Worm (Caenorhabditis elegans) whole organism, L4 larva: ENCODE results near the gene R07B7.10.
A peak's percentile ranks its signal among the peaks of the same experiment; 100 is the strongest.

ENCODE experiments used
- D1046.2 ChIP-seq: fragments of 200-800 bp; sonication (Bioruptor generic); IDR thresholded peaks from 2 replicates; pipeline ENCODE4 v1.3.6; 2022; ENCODE audit warnings: missing genetic modification characterization, missing compliant biosample characterization
- F10B5.3 ChIP-seq: sonication (generic microtip); optimal IDR thresholded peaks from 2 replicates; lab custom pipeline; 2016; ENCODE audit warnings: mild to moderate bottlenecking, missing genetic modification characterization, missing compliant biosample characterization
- F26F4.8 ChIP-seq: fragments of 200-800 bp; sonication (Bioruptor generic); conservative IDR thresholded peaks from 2 replicates; pipeline ENCODE4 v1.3.6; 2022; ENCODE audit warnings: missing genetic modification characterization, missing compliant biosample characterization
- T26A8.4 ChIP-seq: fragments of 200-800 bp; sonication (Bioruptor generic); IDR thresholded peaks from 2 replicates; pipeline ENCODE4 v1.3.6; 2022; ENCODE audit warnings: missing genetic modification characterization, missing compliant biosample characterization
- Y105C5A.15 ChIP-seq: fragments of 200-800 bp; sonication (Bioruptor generic); IDR thresholded peaks from 2 replicates; pipeline ENCODE4 v1.3.6; 2022; ENCODE audit warnings: missing genetic modification characterization, missing compliant biosample characterization
- Y5F2A.4 ChIP-seq: fragments of 200-800 bp; sonication (Bioruptor generic); optimal IDR thresholded peaks from 2 replicates; lab custom pipeline; 2018; ENCODE audit warnings: mild to moderate bottlenecking, missing genetic modification characterization, missing compliant biosample characterization
- Y75B8A.6 ChIP-seq: fragments of 200-800 bp; sonication (Bioruptor generic); IDR thresholded peaks from 2 replicates; pipeline ENCODE4 v1.3.6; 2022; ENCODE audit warnings: missing genetic modification reagents, missing genetic modification characterization, missing compliant biosample characterization
- ZK337.2 ChIP-seq: fragments of 200-800 bp; sonication (Bioruptor generic); IDR thresholded peaks from 2 replicates; pipeline ENCODE4 v1.3.6; 2022; ENCODE audit warnings: missing genetic modification reagents, missing genetic modification characterization, missing compliant biosample characterization
- ZK546.5 ChIP-seq, 2 experiments: sonication (generic microtip); optimal IDR thresholded peaks; 2 replicates each; lab custom pipeline; 2017; ENCODE audit warnings: missing biosample characterization in 2 of 2, missing genetic modification characterization in 2 of 2
- ama-1 ChIP-seq: fragments of 150-350 bp; optimal IDR thresholded peaks from 2 replicates; lab custom pipeline; 2014; ENCODE audit warnings: inconsistent platforms, mixed read lengths
- arid-1 ChIP-seq: fragments of 200-800 bp; sonication (Bioruptor generic); conservative IDR thresholded peaks from 2 replicates; pipeline ENCODE4 v1.3.6; 2022; ENCODE audit warnings: missing genetic modification reagents, missing genetic modification characterization, missing compliant biosample characterization
- ces-1 ChIP-seq: fragments of 150-350 bp; sonication (generic microtip); optimal IDR thresholded peaks from 4 replicates; lab custom pipeline; 2014; ENCODE audit warnings: missing biosample characterization, missing genetic modification reagents, missing genetic modification characterization
- cey-2 ChIP-seq: sonication (generic microtip); optimal IDR thresholded peaks from 3 replicates; lab custom pipeline; 2017; ENCODE audit warnings: missing genetic modification characterization, mild to moderate bottlenecking, missing compliant biosample characterization, antibody characterized with exemption, borderline replicate concordance; ENCODE audit not compliant: insufficient read depth
- daf-12 ChIP-seq: fragments of 150-350 bp; optimal IDR thresholded peaks from 2 replicates; lab custom pipeline; 2014; ENCODE audit warnings: missing biosample characterization, missing genetic modification reagents, missing genetic modification characterization
- dmd-6 ChIP-seq: fragments of 200-800 bp; sonication (Bioruptor generic); IDR thresholded peaks from 2 replicates; pipeline ENCODE4 v1.3.6; 2022; ENCODE audit warnings: missing genetic modification reagents, missing genetic modification characterization, missing compliant biosample characterization
- fkh-10 ChIP-seq: fragments of 150-350 bp; optimal IDR thresholded peaks from 2 replicates; lab custom pipeline; 2014; ENCODE audit warnings: missing biosample characterization, missing genetic modification reagents, missing genetic modification characterization
- fos-1 ChIP-seq: fragments of 150-350 bp; optimal IDR thresholded peaks from 2 replicates; lab custom pipeline; 2014; ENCODE audit warnings: missing biosample characterization, missing genetic modification characterization
- hif-1 ChIP-seq, 2 experiments: sonication (generic microtip); optimal IDR thresholded peaks; 2 replicates each; lab custom pipeline; 2016 to 2017; ENCODE audit warnings: missing compliant biosample characterization in 2 of 2, missing genetic modification characterization in 2 of 2, missing genetic modification reagents in 2 of 2, missing genotype in 2 of 2, mild to moderate bottlenecking in 1 of 2
- hlh-11 ChIP-seq: fragments of 200-800 bp; sonication (Bioruptor generic); optimal IDR thresholded peaks from 2 replicates; lab custom pipeline; 2018; ENCODE audit warnings: mild to moderate bottlenecking, missing genetic modification characterization, missing compliant biosample characterization
- hlh-30 ChIP-seq: sonication (generic microtip); optimal IDR thresholded peaks from 2 replicates; lab custom pipeline; 2017; ENCODE audit warnings: antibody characterized with exemption, mild to moderate bottlenecking, missing genetic modification characterization, missing compliant biosample characterization; ENCODE audit not compliant: insufficient read depth
- lir-3 ChIP-seq: sonication (generic microtip); optimal IDR thresholded peaks from 2 replicates; lab custom pipeline; 2016; ENCODE audit warnings: mild to moderate bottlenecking, missing genetic modification characterization, missing compliant biosample characterization
- madf-5 ChIP-seq, 2 experiments: fragments of 200-800 bp; sonication (Bioruptor generic); IDR thresholded peaks; 2 replicates each; pipeline ENCODE4 v1.3.6; 2022; ENCODE audit warnings: missing compliant biosample characterization in 2 of 2, missing genetic modification characterization in 2 of 2
- mxl-2 ChIP-seq: fragments of 200-800 bp; sonication (Bioruptor generic); conservative IDR thresholded peaks from 2 replicates; pipeline ENCODE4 v1.3.6; 2022; ENCODE audit warnings: missing genetic modification reagents, missing genetic modification characterization, missing compliant biosample characterization
- nhr-11 ChIP-seq: fragments of 150-350 bp; optimal IDR thresholded peaks from 2 replicates; lab custom pipeline; 2014; ENCODE audit warnings: missing biosample characterization, missing genetic modification characterization
- nhr-41 ChIP-seq: fragments of 200-800 bp; sonication (Bioruptor generic); IDR thresholded peaks from 2 replicates; pipeline ENCODE4 v1.3.6; 2022; ENCODE audit warnings: missing genetic modification reagents, missing genetic modification characterization, missing compliant biosample characterization
- nhr-48 ChIP-seq: sonication (generic microtip); optimal IDR thresholded peaks from 2 replicates; lab custom pipeline; 2016; ENCODE audit warnings: mild to moderate bottlenecking, missing genetic modification characterization, missing compliant biosample characterization
- php-3 ChIP-seq: fragments of 200-800 bp; sonication (Bioruptor generic); IDR thresholded peaks from 2 replicates; pipeline ENCODE4 v1.3.6; 2022; ENCODE audit warnings: missing genetic modification reagents, missing genetic modification characterization, missing compliant biosample characterization
- pqm-1 ChIP-seq: sonication (generic microtip); optimal IDR thresholded peaks from 2 replicates; lab custom pipeline; 2017; ENCODE audit warnings: missing biosample characterization, missing genetic modification characterization
- sdz-12 ChIP-seq: fragments of 200-800 bp; sonication (Bioruptor generic); optimal IDR thresholded peaks from 2 replicates; lab custom pipeline; 2018; ENCODE audit warnings: mild to moderate bottlenecking, missing genetic modification characterization, missing compliant biosample characterization
- snpc-1.2 ChIP-seq: fragments of 200-800 bp; sonication (Bioruptor generic); IDR thresholded peaks from 2 replicates; pipeline ENCODE4 v1.3.6; 2022; ENCODE audit warnings: missing genetic modification reagents, missing genetic modification characterization, missing compliant biosample characterization
- unc-62 ChIP-seq, 3 experiments: fragments of 150-350 bp in 1 of 3; sonication (generic microtip); optimal IDR thresholded peaks in 2 of 3; peaks in 1 of 3; 1 replicate in 1 of 3; 2 replicates in 2 of 3; lab custom pipeline; 2014 to 2017; ENCODE audit warnings: missing biosample characterization in 3 of 3, missing genetic modification characterization in 3 of 3, missing genetic modification reagents in 3 of 3, missing genotype in 1 of 3
- zip-11 ChIP-seq: fragments of 200-800 bp; sonication (Bioruptor generic); IDR thresholded peaks from 2 replicates; pipeline ENCODE4 v1.3.6; 2022; ENCODE audit warnings: missing genetic modification characterization, missing compliant biosample characterization

Gene R07B7.10

ce11 chrV:12084216-12084615, 1.2 kb downstream of the R07B7.10 start, which contains the start of gene R07B7.8:
TSS of gene R07B7.8 (minus strand) at chrV:12084316.
- TF ChIP-seq daf-12 (tag; lab: Kevin White, UChicago) (no peak), lir-3 (tag; lab: Kevin White, UChicago) (no peak), dmd-6 (GFP tag; lab: Robert Waterston, UW) (peak; percentile 25; the same call in 1 of the 2 replicates)

- TF ChIP-seq nhr-11 (tag; lab: Kevin White, UChicago) (no peak), F10B5.3 (tag; lab: Kevin White, UChicago) (no peak), Y75B8A.6 (GFP tag; lab: Robert Waterston, UW) (no peak), unc-62 (GFP tag; optimal IDR thresholded peaks at IDR 0.05 in 1 of 2; lab: Kevin White, UChicago) (no peak), unc-62 (tag; optimal IDR thresholded peaks at IDR 0.05; lab: Kevin White, UChicago) (no peak), F26F4.8 (GFP tag; lab: Robert Waterston, UW) (no peak), ces-1 (GFP tag; lab: Kevin White, UChicago) (no peak), snpc-1.2 (GFP tag; lab: Robert Waterston, UW) (no peak), fkh-10 (GFP tag; lab: Kevin White, UChicago) (no peak), Y105C5A.15 (GFP tag; lab: Robert Waterston, UW) (no peak), ama-1 (lab: Kevin White, UChicago) (no peak), fos-1 (no peak), cey-2 (tag; lab: Kevin White, UChicago) (no peak), zip-11 (GFP tag; lab: Robert Waterston, UW) (no peak), nhr-41 (GFP tag; lab: Robert Waterston, UW) (no peak), nhr-48 (no peak), hlh-11 (no peak)
These were observed 3.0 kb downstream of the R07B7.10 start for ce11 chrV:12085867-12086634.

ce11 chrV:12086934-12087333, 3.9 kb downstream of the R07B7.10 start, which contains the start of gene gana-1:
TSS of gene gana-1 (plus strand) at chrV:12087234.
- TF ChIP-seq sdz-12 (GFP tag; lab: Kevin White, UChicago) (no peak), hlh-30 (tag; lab: Kevin White, UChicago) (no peak), daf-12 (tag; lab: Kevin White, UChicago) (no peak), mxl-2 (GFP tag; lab: Robert Waterston, UW) (no peak), Y5F2A.4 (GFP tag; lab: Kevin White, UChicago) (no peak)

ce11 chrV:12088773-12089172, 5.8 kb downstream of the R07B7.10 start, which contains the start of gene R07B7.12:
TSS of gene R07B7.12 (plus strand) at chrV:12089073.
- TF ChIP-seq php-3 (GFP tag; lab: Robert Waterston, UW) (no peak), madf-5 (GFP tag; IDR thresholded peaks at IDR 0.05; lab: Robert Waterston, UW) (no peak), ZK546.5 (tag; optimal IDR thresholded peaks at IDR 0.05; lab: Kevin White, UChicago) (no peak), pqm-1 (tag; lab: Kevin White, UChicago) (no peak), ZK337.2 (GFP tag; lab: Robert Waterston, UW) (no peak), D1046.2 (GFP tag; lab: Robert Waterston, UW) (no peak), arid-1 (GFP tag; lab: Robert Waterston, UW) (no peak), unc-62 (GFP tag; optimal IDR thresholded peaks at IDR 0.05 in 1 of 2; lab: Kevin White, UChicago) (no peak), unc-62 (tag; optimal IDR thresholded peaks at IDR 0.05; lab: Kevin White, UChicago) (no peak), dmd-6 (GFP tag; lab: Robert Waterston, UW) (no peak), hif-1 (tag; optimal IDR thresholded peaks at IDR 0.05; lab: Kevin White, UChicago) (no peak), T26A8.4 (GFP tag; lab: Robert Waterston, UW) (no peak)
